Worm (Caenorhabditis elegans): ENCODE measurements around the gene F15E6.3.

F15E6.3 gene

ce11 chrIV:4291174-4291573 is 3.5 kb upstream of the F15E6.3 start, which contains the start of gene F15E6.4:
Gene F15E6.4 (plus strand): TSS chrIV:4291474.
- TF ChIP-seq ttx-3 (tag; optimal IDR thresholded peaks at IDR 0.05) = no peak
- TF ChIP-seq lim-6 (tag; optimal IDR thresholded peaks at IDR 0.05) = no peak
- no peak for TF ChIP-seq sox-4 (tag; optimal IDR thresholded peaks at IDR 0.05)
- TF ChIP-seq ref-2 (tag; optimal IDR thresholded peaks at IDR 0.05) = no peak
- TF ChIP-seq tbx-2 (tag; optimal IDR thresholded peaks at IDR 0.05) = no peak

ce11 chrIV:4292569-4292968 is 2.1 kb upstream of the F15E6.3 start, which contains the start of gene F15E6.10:
Gene F15E6.10 (plus strand): TSS chrIV:4292869.
- TF ChIP-seq ahr-1 (tag; optimal IDR thresholded peaks at IDR 0.05) = no peak
- TF ChIP-seq rnt-1 (tag; optimal IDR thresholded peaks at IDR 0.05) = no peak
- no peak for TF ChIP-seq ceh-19 (GFP tag; optimal IDR thresholded peaks at IDR 0.05)
- no peak for TF ChIP-seq odd-2 (tag; optimal IDR thresholded peaks at IDR 0.05)
- TF ChIP-seq unc-86 (tag; optimal IDR thresholded peaks at IDR 0.05) = no peak
- TF ChIP-seq ceh-22 (tag; optimal IDR thresholded peaks at IDR 0.05) = no peak
- no peak for TF ChIP-seq sdc-2 (tag; optimal IDR thresholded peaks at IDR 0.05)
- no peak for TF ChIP-seq ceh-34 (tag; optimal IDR thresholded peaks at IDR 0.05)
- no peak for TF ChIP-seq ceh-18 (tag; optimal IDR thresholded peaks at IDR 0.05)
- no peak for TF ChIP-seq pros-1 (tag; optimal IDR thresholded peaks at IDR 0.05)
- no peak for TF ChIP-seq ama-1 (optimal IDR thresholded peaks at IDR 0.05)
- TF ChIP-seq ceh-45 (GFP tag; IDR thresholded peaks at IDR 0.05) = no peak

DNA sequence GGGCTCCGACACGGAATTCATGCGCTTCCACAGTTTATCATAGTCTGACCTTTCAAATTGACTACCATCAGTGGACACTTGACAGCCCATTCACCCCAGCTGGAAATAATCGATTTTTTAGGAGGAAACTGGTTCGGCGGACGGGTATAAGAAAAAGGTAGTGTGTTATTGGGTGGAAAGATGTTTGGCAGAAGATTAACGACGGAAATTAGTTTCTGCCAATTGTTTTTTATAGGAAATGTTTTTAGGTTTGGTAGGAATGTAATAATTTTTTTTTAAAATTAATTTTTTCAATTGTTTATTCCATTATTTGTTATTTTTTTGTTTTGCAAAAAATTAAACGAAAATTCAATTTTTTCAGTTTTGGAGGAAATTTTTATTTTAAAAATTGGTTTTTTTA is 4.3 kb downstream of the F15E6.3 start, which contains the start of gene F15E6.9:
F15E6.9 (minus strand) TSS at position 101 of the 400 bp plus-strand sequence.
- TF ChIP-seq C08G9.2 (tag; optimal IDR thresholded peaks at IDR 0.05) (no peak), ceh-6 (GFP tag; optimal IDR thresholded peaks at IDR 0.05) (no peak), fax-1 (tag; optimal IDR thresholded peaks at IDR 0.05) (no peak), T23F11.4 (GFP tag; optimal IDR thresholded peaks at IDR 0.05) (no peak), unc-3 (GFP tag; conservative IDR thresholded peaks at IDR 0.05) (no peak), unc-3 (tag; optimal IDR thresholded peaks at IDR 0.05) (no peak), hlh-15 (tag; optimal IDR thresholded peaks at IDR 0.05) (no peak)

DNA sequence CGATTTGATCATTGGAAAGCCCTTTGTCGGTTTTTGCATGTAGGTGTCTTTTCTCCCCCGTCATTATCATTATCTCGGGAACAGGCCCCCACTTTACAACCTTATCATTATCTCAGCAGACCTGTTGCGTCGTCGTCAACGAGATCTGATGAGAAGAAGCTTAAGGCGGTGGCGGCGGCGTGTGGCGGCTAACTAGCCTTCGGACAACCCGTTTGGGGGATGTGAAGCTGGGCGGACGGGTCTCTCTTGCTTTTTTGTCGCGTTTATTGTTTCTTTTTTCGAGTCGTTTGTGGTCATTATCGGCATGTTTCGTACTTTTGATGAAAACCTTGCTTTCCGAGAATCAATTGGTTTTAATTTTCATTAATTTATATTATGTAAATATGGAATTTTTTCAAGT is 5.3 kb downstream of the F15E6.3 start:
- TF ChIP-seq pax-1 (tag; optimal IDR thresholded peaks at IDR 0.05) = no peak
- no peak for TF ChIP-seq dmd-4 (tag; optimal IDR thresholded peaks at IDR 0.05; ENCODE audit: borderline replicate concordance)
- TF ChIP-seq zip-5 (tag; optimal IDR thresholded peaks at IDR 0.05) = no peak
- TF ChIP-seq fkh-10 (GFP tag; optimal IDR thresholded peaks at IDR 0.05) = no peak
- no peak for TF ChIP-seq pat-9 (tag; optimal IDR thresholded peaks at IDR 0.05)
- no peak for TF ChIP-seq ceh-18 (tag; optimal IDR thresholded peaks at IDR 0.05)
- TF ChIP-seq ceh-31 (tag; optimal IDR thresholded peaks at IDR 0.05) = no peak
- TF ChIP-seq K09A11.1 (tag; optimal IDR thresholded peaks at IDR 0.05; ENCODE audit: insufficient read depth) = no peak
- no peak for TF ChIP-seq K02D7.2 (tag; optimal IDR thresholded peaks at IDR 0.05)
- no peak for TF ChIP-seq ref-2 (tag; optimal IDR thresholded peaks at IDR 0.05)
- TF ChIP-seq hlh-8 (tag; optimal IDR thresholded peaks at IDR 0.05) = no peak
- no peak for TF ChIP-seq fax-1 (tag; optimal IDR thresholded peaks at IDR 0.05)
- TF ChIP-seq T23F11.4 (GFP tag; optimal IDR thresholded peaks at IDR 0.05) = no peak
- no peak for TF ChIP-seq F13H6.1 (tag; optimal IDR thresholded peaks at IDR 0.05)
- no peak for TF ChIP-seq ama-1 (optimal IDR thresholded peaks at IDR 0.05)
- TF ChIP-seq ceh-22 (tag; optimal IDR thresholded peaks at IDR 0.05) = no peak
- no peak for TF ChIP-seq ttx-3 (tag; optimal IDR thresholded peaks at IDR 0.05)
- no peak for TF ChIP-seq pqm-1 (tag; optimal IDR thresholded peaks at IDR 0.05)
- no peak for TF ChIP-seq gmeb-2 (tag; optimal IDR thresholded peaks at IDR 0.05)

DNA sequence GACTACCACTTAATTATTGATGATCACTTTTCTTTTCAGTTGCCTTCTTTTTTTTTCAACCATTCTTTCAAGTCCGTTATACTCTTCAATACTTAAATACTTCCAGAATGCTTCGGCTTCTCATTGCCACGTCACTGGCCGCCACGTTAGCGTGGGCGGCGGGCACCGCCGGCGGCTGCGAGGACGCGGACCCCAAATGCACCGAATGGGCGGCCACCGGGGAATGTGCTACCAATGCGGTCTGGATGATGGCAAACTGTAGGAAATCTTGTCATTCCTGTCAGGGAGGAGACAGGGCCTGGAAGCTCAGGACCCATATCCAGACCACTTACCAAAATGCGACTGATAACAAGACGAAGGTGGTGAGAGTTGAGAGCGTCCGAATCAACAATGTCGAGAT is 6.5 kb downstream of the F15E6.3 start, which contains the start of gene lgc-22:
lgc-22 (plus strand) TSS at position 105 of the 400 bp plus-strand sequence.
- TF ChIP-seq nfya-1 (tag; optimal IDR thresholded peaks at IDR 0.05) = no peak
- TF ChIP-seq syd-9 (tag; optimal IDR thresholded peaks at IDR 0.05) = no peak
- no peak for TF ChIP-seq lim-6 (tag; optimal IDR thresholded peaks at IDR 0.05)
